Worm (Caenorhabditis elegans): ENCODE measurements around the gene cyk-4.

Gene cyk-4

ce11 chrIII:13722387-13723122, 48.5 kb downstream of the cyk-4 start:
- TF ChIP-seq hlh-1 (tag; optimal IDR thresholded peaks at IDR 0.05) (no peak), sem-2 (GFP tag; optimal IDR thresholded peaks at IDR 0.05) (peak; percentile 18)

- no peak for TF ChIP-seq zip-8 (tag; optimal IDR thresholded peaks at IDR 0.05)
- no peak for TF ChIP-seq nhr-2 (tag; optimal IDR thresholded peaks at IDR 0.05)
- TF ChIP-seq nhr-28 (tag; optimal IDR thresholded peaks at IDR 0.05) = no peak
- no peak for TF ChIP-seq unc-39 (tag; optimal IDR thresholded peaks at IDR 0.05)
- no peak for TF ChIP-seq tbx-8 (GFP tag; optimal IDR thresholded peaks at IDR 0.05)
- TF ChIP-seq elt-3 (tag; optimal IDR thresholded peaks at IDR 0.05) = no peak
- no peak for TF ChIP-seq unc-120 (tag; optimal IDR thresholded peaks at IDR 0.05; ENCODE audit: poor library complexity, severe bottlenecking)
- TF ChIP-seq sem-2 (GFP tag; optimal IDR thresholded peaks at IDR 0.05) = no peak
- TF ChIP-seq ham-2 (GFP tag; optimal IDR thresholded peaks at IDR 0.05) = no peak
- no peak for TF ChIP-seq nhr-237 (tag; optimal IDR thresholded peaks at IDR 0.05)
- no peak for TF ChIP-seq flh-1 (GFP tag; optimal IDR thresholded peaks at IDR 0.05)
Observed at ce11 chrIII:13721944-13722343, 49.1 kb downstream of the cyk-4 start.

- no peak for TF ChIP-seq hlh-1 (tag; optimal IDR thresholded peaks at IDR 0.05)
- peak; percentile 60 for TF ChIP-seq M03D4.4 (tag; optimal IDR thresholded peaks at IDR 0.05)
- peak; percentile 12 for TF ChIP-seq ceh-43 (GFP tag; optimal IDR thresholded peaks at IDR 0.05)
- peak; percentile 18 for TF ChIP-seq mep-1 (tag; optimal IDR thresholded peaks at IDR 0.05)
- TF ChIP-seq unc-62 (GFP tag; optimal IDR thresholded peaks at IDR 0.05) = peak; percentile 0
- TF ChIP-seq nhr-76 (tag; optimal IDR thresholded peaks at IDR 0.05) = no peak
- no peak for TF ChIP-seq nhr-12 (tag; optimal IDR thresholded peaks at IDR 0.05)
- peak; percentile 93 for TF ChIP-seq nhr-2 (tag; optimal IDR thresholded peaks at IDR 0.05)
- TF ChIP-seq flh-1 (GFP tag; optimal IDR thresholded peaks at IDR 0.05) = no peak
- peak; percentile 41 for TF ChIP-seq sem-2 (GFP tag; optimal IDR thresholded peaks at IDR 0.05)
- TF ChIP-seq cnd-1 (tag; optimal IDR thresholded peaks at IDR 0.05) = peak; percentile 76
- TF ChIP-seq mls-2 (tag; optimal IDR thresholded peaks at IDR 0.05) = peak; percentile 71
- TF ChIP-seq ztf-11 (tag; optimal IDR thresholded peaks at IDR 0.05) = peak; percentile 23
- no peak for TF ChIP-seq unc-39 (tag; optimal IDR thresholded peaks at IDR 0.05)
- TF ChIP-seq ham-2 (GFP tag; optimal IDR thresholded peaks at IDR 0.05) = peak; percentile 67
- no peak for TF ChIP-seq elt-3 (tag; optimal IDR thresholded peaks at IDR 0.05)
- peak; percentile 68 for TF ChIP-seq drap-1 (GFP tag; optimal IDR thresholded peaks at IDR 0.05)
- peak; percentile 43 for TF ChIP-seq lin-32 (GFP tag; optimal IDR thresholded peaks at IDR 0.05)
- peak; percentile 72 for TF ChIP-seq sptf-1 (tag; optimal IDR thresholded peaks at IDR 0.05)
Observed at ce11 chrIII:13721066-13721465, 50.0 kb downstream of the cyk-4 start.

ce11 chrIII:13720190-13720741, 50.8 kb downstream of the cyk-4 start:
- TF ChIP-seq flh-1 (GFP tag; optimal IDR thresholded peaks at IDR 0.05) = no peak
- TF ChIP-seq elt-3 (tag; optimal IDR thresholded peaks at IDR 0.05) = no peak
- TF ChIP-seq elt-1 (tag; optimal IDR thresholded peaks at IDR 0.05; ENCODE audit: borderline replicate concordance, insufficient read depth) = no peak
- peak; percentile 24 for TF ChIP-seq ham-2 (GFP tag; optimal IDR thresholded peaks at IDR 0.05)
- peak; percentile 50 for TF ChIP-seq nhr-2 (tag; optimal IDR thresholded peaks at IDR 0.05)
- TF ChIP-seq ceh-39 (tag; optimal IDR thresholded peaks at IDR 0.05) = no peak
- TF ChIP-seq mls-2 (tag; optimal IDR thresholded peaks at IDR 0.05) = no peak
- TF ChIP-seq pha-4 (tag; optimal IDR thresholded peaks at IDR 0.05) = no peak
- no peak for TF ChIP-seq nhr-76 (tag; optimal IDR thresholded peaks at IDR 0.05)
- TF ChIP-seq nhr-12 (tag; optimal IDR thresholded peaks at IDR 0.05) = no peak
- TF ChIP-seq drap-1 (GFP tag; optimal IDR thresholded peaks at IDR 0.05) = no peak
- TF ChIP-seq lin-32 (GFP tag; optimal IDR thresholded peaks at IDR 0.05) = no peak
- peak; percentile 40 for TF ChIP-seq sptf-1 (tag; optimal IDR thresholded peaks at IDR 0.05)
- TF ChIP-seq snpc-4 (tag; optimal IDR thresholded peaks at IDR 0.05) = no peak
- TF ChIP-seq cnd-1 (tag; optimal IDR thresholded peaks at IDR 0.05) = peak; percentile 0
- TF ChIP-seq blmp-1 (tag; optimal IDR thresholded peaks at IDR 0.05) = peak; percentile 92
- no peak for TF ChIP-seq sem-2 (GFP tag; optimal IDR thresholded peaks at IDR 0.05)

- TF ChIP-seq pha-4 (tag; optimal IDR thresholded peaks at IDR 0.05) = no peak
- no peak for TF ChIP-seq nhr-28 (tag; optimal IDR thresholded peaks at IDR 0.05)
- no peak for TF ChIP-seq elt-1 (tag; optimal IDR thresholded peaks at IDR 0.05; ENCODE audit: borderline replicate concordance, insufficient read depth)
- TF ChIP-seq unc-120 (tag; optimal IDR thresholded peaks at IDR 0.05; ENCODE audit: poor library complexity, severe bottlenecking) = peak; percentile 26
- TF ChIP-seq hlh-1 (tag; optimal IDR thresholded peaks at IDR 0.05) = peak; percentile 10
Observed at ce11 chrIII:13719247-13719758, 51.7 kb downstream of the cyk-4 start.
